Worm (Caenorhabditis elegans) whole organism, mixed stage, embryonic: ENCODE measurements around the gene famk-1.

Source experiments
- M03D4.4 ChIP-seq: sonication (generic microtip); optimal IDR thresholded peaks from 2 replicates; lab custom pipeline; 2017; ENCODE audit warnings: mild to moderate bottlenecking, missing genetic modification characterization, missing compliant biosample characterization
- blmp-1 ChIP-seq: fragments of 150-350 bp; optimal IDR thresholded peaks from 2 replicates; lab custom pipeline; 2014; ENCODE audit warnings: missing biosample characterization, missing genetic modification characterization
- ceh-39 ChIP-seq: fragments of 150-350 bp; optimal IDR thresholded peaks from 2 replicates; lab custom pipeline; 2014; ENCODE audit warnings: missing biosample characterization, missing genetic modification characterization
- ceh-43 ChIP-seq: fragments of 200-800 bp; sonication (Bioruptor generic); optimal IDR thresholded peaks from 2 replicates; lab custom pipeline; 2018; ENCODE audit warnings: mild to moderate bottlenecking, missing genetic modification characterization, moderate library complexity, missing compliant biosample characterization
- ceh-83 ChIP-seq: fragments of 200-800 bp; sonication (Bioruptor generic); optimal IDR thresholded peaks from 2 replicates; lab custom pipeline; 2018; ENCODE audit warnings: mild to moderate bottlenecking, missing genetic modification characterization, missing compliant biosample characterization
- ces-1 ChIP-seq: fragments of 150-350 bp; optimal IDR thresholded peaks from 2 replicates; lab custom pipeline; 2014; ENCODE audit warnings: missing biosample characterization, missing genetic modification reagents, missing genetic modification characterization
- cnd-1 ChIP-seq: fragments of 200-800 bp; sonication (Bioruptor generic); optimal IDR thresholded peaks from 2 replicates; lab custom pipeline; 2018; ENCODE audit warnings: mild to moderate bottlenecking, missing genetic modification characterization, missing compliant biosample characterization
- drap-1 ChIP-seq: fragments of 200-800 bp; sonication (Bioruptor generic); optimal IDR thresholded peaks from 3 replicates; lab custom pipeline; 2018; ENCODE audit warnings: mild to moderate bottlenecking, missing genetic modification characterization, missing compliant biosample characterization
- elt-1 ChIP-seq: sonication (generic microtip); optimal IDR thresholded peaks from 2 replicates; lab custom pipeline; 2017; ENCODE audit warnings: missing genetic modification characterization, mild to moderate bottlenecking, missing compliant biosample characterization, antibody characterized with exemption, moderate library complexity, borderline replicate concordance; ENCODE audit not compliant: insufficient read depth
- elt-3 ChIP-seq: fragments of 150-350 bp; optimal IDR thresholded peaks from 2 replicates; lab custom pipeline; 2014; ENCODE audit warnings: missing biosample characterization, missing genetic modification characterization
- flh-1 ChIP-seq: fragments of 200-800 bp; sonication (Bioruptor generic); optimal IDR thresholded peaks from 2 replicates; lab custom pipeline; 2018; ENCODE audit warnings: mild to moderate bottlenecking, missing genetic modification characterization, moderate library complexity, missing compliant biosample characterization
- ham-2 ChIP-seq: fragments of 200-800 bp; sonication (Bioruptor generic); optimal IDR thresholded peaks from 2 replicates; lab custom pipeline; 2018; ENCODE audit warnings: mild to moderate bottlenecking, missing genetic modification characterization, missing compliant biosample characterization
- hlh-1 ChIP-seq: fragments of 150-350 bp; optimal IDR thresholded peaks from 2 replicates; lab custom pipeline; 2014; ENCODE audit warnings: missing biosample characterization, missing genetic modification reagents, missing genetic modification characterization
- lsy-2 ChIP-seq: fragments of 150-350 bp; optimal IDR thresholded peaks from 2 replicates; lab custom pipeline; 2014; ENCODE audit warnings: missing biosample characterization, missing genetic modification characterization
- mep-1 ChIP-seq: fragments of 150-350 bp; optimal IDR thresholded peaks from 2 replicates; lab custom pipeline; 2017; ENCODE audit warnings: missing biosample characterization, missing genetic modification reagents, missing genetic modification characterization, inconsistent platforms
- mls-2 ChIP-seq: sonication (generic microtip); optimal IDR thresholded peaks from 2 replicates; lab custom pipeline; 2016; ENCODE audit warnings: mild to moderate bottlenecking, missing genetic modification characterization, moderate library complexity, missing compliant biosample characterization
- nhr-12 ChIP-seq: fragments of 150-350 bp; optimal IDR thresholded peaks from 2 replicates; lab custom pipeline; 2014; ENCODE audit warnings: missing biosample characterization, missing genetic modification characterization
- nhr-2 ChIP-seq: fragments of 150-350 bp; optimal IDR thresholded peaks from 2 replicates; lab custom pipeline; 2014; ENCODE audit warnings: missing biosample characterization, missing genetic modification characterization
- nhr-237 ChIP-seq: fragments of 150-350 bp; optimal IDR thresholded peaks from 2 replicates; lab custom pipeline; 2014; ENCODE audit warnings: missing biosample characterization, missing genetic modification characterization
- pha-4 ChIP-seq: fragments of 150-350 bp; optimal IDR thresholded peaks from 2 replicates; lab custom pipeline; 2018; ENCODE audit warnings: missing biosample characterization, missing genetic modification reagents, missing genetic modification characterization
- sem-2 ChIP-seq: fragments of 200-800 bp; sonication (Bioruptor generic); optimal IDR thresholded peaks from 2 replicates; lab custom pipeline; 2018; ENCODE audit warnings: mild to moderate bottlenecking, missing genetic modification characterization, missing compliant biosample characterization
- snpc-4 ChIP-seq: fragments of 150-350 bp; optimal IDR thresholded peaks from 2 replicates; lab custom pipeline; 2014; ENCODE audit warnings: missing biosample characterization, missing genetic modification characterization
- sptf-1 ChIP-seq: sonication (generic microtip); optimal IDR thresholded peaks from 2 replicates; lab custom pipeline; 2017; ENCODE audit warnings: mild to moderate bottlenecking, missing genetic modification characterization, moderate library complexity, missing compliant biosample characterization
- tbx-8 ChIP-seq: fragments of 200-800 bp; sonication (Bioruptor generic); optimal IDR thresholded peaks from 2 replicates; lab custom pipeline; 2018; ENCODE audit warnings: mild to moderate bottlenecking, missing genetic modification characterization, moderate library complexity, missing compliant biosample characterization
- unc-120 ChIP-seq: sonication (generic microtip); optimal IDR thresholded peaks from 2 replicates; lab custom pipeline; 2017; ENCODE audit warnings: missing genetic modification characterization, missing compliant biosample characterization; ENCODE audit not compliant: poor library complexity, severe bottlenecking
- unc-39 ChIP-seq: fragments of 150-350 bp; optimal IDR thresholded peaks from 2 replicates; lab custom pipeline; 2014; ENCODE audit warnings: missing biosample characterization, missing genetic modification characterization
- unc-62 ChIP-seq: fragments of 150-350 bp; optimal IDR thresholded peaks from 2 replicates; lab custom pipeline; 2014; ENCODE audit warnings: missing biosample characterization, missing genetic modification reagents, missing genetic modification characterization
- ztf-11 ChIP-seq: fragments of 150-350 bp; optimal IDR thresholded peaks from 2 replicates; lab custom pipeline; 2014; ENCODE audit warnings: missing biosample characterization, missing genetic modification characterization

The famk-1 gene

DNA sequence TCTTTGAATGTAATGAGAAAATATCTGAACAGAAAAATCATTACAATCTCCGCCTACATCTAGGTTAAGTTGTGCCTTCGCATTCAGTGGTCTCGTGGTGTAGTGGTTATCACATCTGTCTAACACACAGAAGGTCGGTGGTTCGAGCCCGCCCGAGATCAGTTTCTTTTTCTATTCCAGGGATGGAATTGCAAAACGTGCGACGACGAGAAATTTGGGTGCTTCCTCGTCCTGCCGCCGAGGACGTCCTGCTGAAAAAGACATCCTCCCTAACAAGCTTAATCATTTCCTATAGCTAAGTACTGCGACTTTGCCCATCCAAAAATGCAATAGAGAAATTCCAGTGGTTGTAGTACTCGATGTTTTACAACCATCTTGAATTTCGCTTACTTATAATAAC is 23.0 kb upstream of the famk-1 start:
- TF ChIP-seq unc-120 (tag; lab: Kevin White, UChicago) = peak; percentile 26
- no peak for TF ChIP-seq pha-4
- no peak for TF ChIP-seq lsy-2
- TF ChIP-seq tbx-8 = no peak
- peak; percentile 30 for TF ChIP-seq ceh-83 (GFP tag; lab: Kevin White, UChicago)
- TF ChIP-seq drap-1 (GFP tag; lab: Kevin White, UChicago) = peak; percentile 21
- TF ChIP-seq ham-2 (GFP tag; lab: Kevin White, UChicago) = no peak
- TF ChIP-seq ztf-11 (tag; lab: Kevin White, UChicago) = no peak

DNA sequence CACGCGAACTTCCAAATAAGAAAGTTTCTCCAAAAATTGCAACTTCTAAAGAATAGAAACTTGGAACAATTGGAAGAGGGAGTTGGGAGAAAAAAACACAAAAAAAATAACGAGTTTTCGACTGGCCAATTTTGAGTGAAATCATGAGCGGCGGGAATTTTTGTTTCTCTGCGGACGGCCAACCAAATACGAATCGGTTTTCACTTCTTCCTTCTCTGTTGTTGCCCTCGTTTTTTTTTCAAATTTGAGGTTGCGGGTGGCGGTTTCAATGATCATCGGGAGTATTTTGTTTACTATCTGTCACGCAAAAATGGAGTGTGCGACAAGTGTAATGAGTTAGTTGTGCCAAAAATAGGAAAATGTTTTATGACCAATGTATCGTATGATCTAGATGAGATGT is 20.6 kb upstream of the famk-1 start:
- TF ChIP-seq ceh-43 (GFP tag; lab: Kevin White, UChicago) (no peak), ceh-39 (no peak), flh-1 (GFP tag; lab: Kevin White, UChicago) (no peak), snpc-4 (tag; lab: Kevin White, UChicago) (no peak), ceh-83 (GFP tag; lab: Kevin White, UChicago) (no peak), unc-39 (no peak), elt-1 (tag; lab: Kevin White, UChicago) (no peak), ham-2 (GFP tag; lab: Kevin White, UChicago) (no peak), mls-2 (tag; lab: Kevin White, UChicago) (no peak), unc-120 (tag; lab: Kevin White, UChicago) (no peak), mep-1 (no peak), elt-3 (no peak), tbx-8 (no peak)

DNA sequence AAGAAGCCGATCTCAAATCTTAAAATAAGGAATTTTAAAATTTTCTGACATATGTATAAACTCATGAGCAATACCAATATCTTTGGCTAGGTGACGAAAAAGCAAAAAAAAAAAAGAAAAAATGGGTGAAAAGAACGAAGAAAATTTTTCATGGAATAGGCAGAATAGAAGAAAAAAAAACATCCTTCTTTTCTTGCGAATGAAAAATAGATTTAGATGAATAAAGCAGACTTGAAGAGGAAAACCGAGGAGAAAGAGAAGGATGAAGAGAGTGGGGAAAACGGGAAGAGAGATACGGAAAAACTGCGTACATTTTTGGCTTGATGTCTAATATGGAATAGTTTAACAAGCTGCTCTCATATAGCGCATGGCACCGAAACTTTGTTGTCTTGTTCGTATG is 18.7 kb upstream of the famk-1 start:
- TF ChIP-seq flh-1 (GFP tag; lab: Kevin White, UChicago) = no peak
- no peak for TF ChIP-seq sem-2
- no peak for TF ChIP-seq lsy-2
- TF ChIP-seq pha-4 = no peak
- no peak for TF ChIP-seq ztf-11 (tag; lab: Kevin White, UChicago)
- TF ChIP-seq M03D4.4 (tag; lab: Kevin White, UChicago) = no peak
- no peak for TF ChIP-seq ceh-39
- no peak for TF ChIP-seq sptf-1 (tag; lab: Kevin White, UChicago)
- no peak for TF ChIP-seq blmp-1 (tag; lab: Kevin White, UChicago)
- no peak for TF ChIP-seq unc-39
- no peak for TF ChIP-seq ceh-83 (GFP tag; lab: Kevin White, UChicago)
- TF ChIP-seq elt-3 = no peak

DNA sequence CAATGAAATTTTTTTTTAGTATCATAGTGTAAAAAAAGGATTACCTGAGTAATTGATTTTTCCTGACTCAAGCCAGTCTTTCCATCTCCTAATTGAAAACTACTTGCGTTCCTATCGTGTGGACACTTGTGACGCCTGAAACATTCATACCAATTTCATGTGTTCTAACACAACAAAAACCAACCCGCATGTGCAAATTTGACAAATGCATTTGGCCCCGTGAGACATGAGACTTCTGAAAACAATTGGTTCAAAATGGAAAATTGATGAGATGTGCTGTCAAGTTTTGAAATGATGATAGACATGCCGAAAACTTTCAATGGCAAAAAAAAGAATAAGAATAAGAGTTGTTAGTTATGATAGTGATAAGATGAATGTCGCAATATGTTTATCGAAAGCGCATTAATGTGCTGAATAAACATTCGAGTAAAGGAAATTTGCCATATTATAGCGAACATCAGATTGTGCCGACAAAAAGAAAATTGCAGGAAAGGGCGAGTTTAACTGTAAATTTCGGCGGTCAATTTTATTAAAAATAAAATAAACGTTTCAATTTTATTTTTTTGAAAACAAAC is 17.4 kb upstream of the famk-1 start, which contains the start of gene H03A11.2:
Gene H03A11.2 (minus strand): TSS at position 252 of the 575 bp plus-strand sequence.
- TF ChIP-seq cnd-1 (tag; lab: Kevin White, UChicago) (no peak), flh-1 (GFP tag; lab: Kevin White, UChicago) (no peak), blmp-1 (tag; lab: Kevin White, UChicago) (no peak)

DNA sequence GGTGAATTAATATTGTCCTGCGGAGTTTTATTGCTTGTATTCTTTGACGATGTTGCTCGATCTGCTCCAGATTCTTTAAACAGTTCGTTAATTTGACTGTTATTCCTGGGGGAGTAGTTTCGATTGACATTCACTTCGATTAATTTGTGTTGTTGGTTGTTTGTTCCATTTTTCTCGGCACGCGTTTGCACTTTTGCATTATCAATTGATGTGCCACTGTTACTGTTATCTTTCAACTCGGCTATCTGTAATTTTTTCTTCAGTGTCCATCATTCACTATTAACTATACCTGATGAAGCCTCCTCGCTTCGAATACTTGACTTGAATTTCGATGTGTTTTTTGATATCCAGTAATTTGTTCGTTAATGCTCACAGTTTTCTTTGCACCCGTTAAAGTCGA is 16.1 kb upstream of the famk-1 start:
- TF ChIP-seq flh-1 (GFP tag; lab: Kevin White, UChicago) = no peak

DNA sequence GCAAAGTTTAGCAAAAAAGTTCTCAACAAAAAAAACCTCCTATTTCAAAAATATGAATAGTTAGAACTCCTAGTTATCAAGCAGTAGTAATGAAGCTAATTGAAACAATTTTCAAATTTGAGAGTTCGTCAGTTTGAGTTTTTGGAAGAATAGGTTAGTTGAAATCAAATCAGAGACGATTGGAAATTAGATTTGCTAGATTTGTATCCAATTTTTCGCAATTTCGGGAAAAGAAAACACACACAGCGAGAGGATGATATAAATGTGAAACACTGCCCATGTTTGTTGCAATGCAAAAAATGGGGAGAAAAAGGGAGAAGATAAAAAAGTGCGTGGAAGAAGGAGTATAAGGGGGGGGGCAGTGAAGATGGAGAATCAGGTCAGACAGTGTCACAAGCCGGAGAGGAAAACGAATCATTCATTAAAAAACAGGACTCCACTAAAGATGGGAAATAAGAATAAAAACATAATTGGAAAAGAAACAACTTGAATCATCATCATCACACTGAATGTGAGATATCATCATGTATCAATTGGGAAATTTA is 12.2 kb upstream of the famk-1 start:
- TF ChIP-seq ces-1 (GFP tag; lab: Kevin White, UChicago) = peak; percentile 69
- no peak for TF ChIP-seq snpc-4 (tag; lab: Kevin White, UChicago)

DNA sequence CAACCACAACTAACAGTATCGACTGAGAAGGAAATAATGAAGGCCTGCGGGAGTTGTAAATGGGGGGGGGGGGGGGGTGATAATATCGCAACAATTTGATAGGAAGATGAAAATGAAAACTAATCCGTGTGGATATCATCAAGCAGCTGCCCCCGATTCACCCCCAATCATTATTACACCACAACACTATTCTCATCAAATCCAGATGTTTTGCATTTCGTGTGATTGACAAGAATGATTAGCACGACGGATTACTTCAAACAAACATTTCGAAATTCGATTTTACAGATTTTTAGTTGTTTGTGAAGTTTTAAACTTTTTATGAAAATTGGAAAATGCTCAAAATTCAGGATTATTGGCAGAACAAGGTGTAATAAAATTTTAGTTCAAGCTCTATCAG is 11.1 kb upstream of the famk-1 start:
- TF ChIP-seq nhr-12 (tag; lab: Kevin White, UChicago) = no peak
- no peak for TF ChIP-seq nhr-237 (tag; lab: Kevin White, UChicago)
- peak; percentile 31 for TF ChIP-seq hlh-1
- TF ChIP-seq nhr-2 (tag; lab: Kevin White, UChicago) = no peak
- no peak for TF ChIP-seq ces-1 (GFP tag; lab: Kevin White, UChicago)
- peak; percentile 72 for TF ChIP-seq unc-62 (GFP tag; lab: Kevin White, UChicago)
- TF ChIP-seq lsy-2 = no peak
